Worm (Caenorhabditis elegans) whole organism, mixed stage, embryonic: Measurements from ENCODE around the gene ubxn-5.
"Not testable (repeated sequence)": the region's sequence is repeated elsewhere in the genome, so short reads cannot be mapped to it uniquely, and the experiment has no call there.

Source experiments
- M03D4.4 ChIP-seq: sonication (generic microtip); optimal IDR thresholded peaks from 2 replicates; lab custom pipeline; 2017; ENCODE audit warnings: mild to moderate bottlenecking, missing genetic modification characterization, missing compliant biosample characterization
- bed-3 ChIP-seq: fragments of 200-800 bp; sonication (Bioruptor generic); optimal IDR thresholded peaks from 3 replicates; lab custom pipeline; 2018; ENCODE audit warnings: mild to moderate bottlenecking, missing genetic modification characterization, moderate library complexity, missing compliant biosample characterization
- blmp-1 ChIP-seq: fragments of 150-350 bp; optimal IDR thresholded peaks from 2 replicates; lab custom pipeline; 2014; ENCODE audit warnings: missing biosample characterization, missing genetic modification characterization
- ceh-39 ChIP-seq: fragments of 150-350 bp; optimal IDR thresholded peaks from 2 replicates; lab custom pipeline; 2014; ENCODE audit warnings: missing biosample characterization, missing genetic modification characterization
- ceh-43 ChIP-seq: fragments of 200-800 bp; sonication (Bioruptor generic); optimal IDR thresholded peaks from 2 replicates; lab custom pipeline; 2018; ENCODE audit warnings: mild to moderate bottlenecking, missing genetic modification characterization, moderate library complexity, missing compliant biosample characterization
- ceh-83 ChIP-seq: fragments of 200-800 bp; sonication (Bioruptor generic); optimal IDR thresholded peaks from 2 replicates; lab custom pipeline; 2018; ENCODE audit warnings: mild to moderate bottlenecking, missing genetic modification characterization, missing compliant biosample characterization
- ces-1 ChIP-seq: fragments of 150-350 bp; optimal IDR thresholded peaks from 2 replicates; lab custom pipeline; 2014; ENCODE audit warnings: missing biosample characterization, missing genetic modification reagents, missing genetic modification characterization
- cnd-1 ChIP-seq: fragments of 200-800 bp; sonication (Bioruptor generic); optimal IDR thresholded peaks from 2 replicates; lab custom pipeline; 2018; ENCODE audit warnings: mild to moderate bottlenecking, missing genetic modification characterization, missing compliant biosample characterization
- drap-1 ChIP-seq: fragments of 200-800 bp; sonication (Bioruptor generic); optimal IDR thresholded peaks from 3 replicates; lab custom pipeline; 2018; ENCODE audit warnings: mild to moderate bottlenecking, missing genetic modification characterization, missing compliant biosample characterization
- elt-1 ChIP-seq: sonication (generic microtip); optimal IDR thresholded peaks from 2 replicates; lab custom pipeline; 2017; ENCODE audit warnings: missing genetic modification characterization, mild to moderate bottlenecking, missing compliant biosample characterization, antibody characterized with exemption, moderate library complexity, borderline replicate concordance; ENCODE audit not compliant: insufficient read depth
- elt-3 ChIP-seq: fragments of 150-350 bp; optimal IDR thresholded peaks from 2 replicates; lab custom pipeline; 2014; ENCODE audit warnings: missing biosample characterization, missing genetic modification characterization
- flh-1 ChIP-seq: fragments of 200-800 bp; sonication (Bioruptor generic); optimal IDR thresholded peaks from 2 replicates; lab custom pipeline; 2018; ENCODE audit warnings: mild to moderate bottlenecking, missing genetic modification characterization, moderate library complexity, missing compliant biosample characterization
- ham-2 ChIP-seq: fragments of 200-800 bp; sonication (Bioruptor generic); optimal IDR thresholded peaks from 2 replicates; lab custom pipeline; 2018; ENCODE audit warnings: mild to moderate bottlenecking, missing genetic modification characterization, missing compliant biosample characterization
- hlh-1 ChIP-seq: fragments of 150-350 bp; optimal IDR thresholded peaks from 2 replicates; lab custom pipeline; 2014; ENCODE audit warnings: missing biosample characterization, missing genetic modification reagents, missing genetic modification characterization
- lin-13 ChIP-seq: fragments of 150-350 bp; optimal IDR thresholded peaks from 2 replicates; lab custom pipeline; 2014; ENCODE audit warnings: missing biosample characterization, missing genetic modification characterization
- lin-32 ChIP-seq: fragments of 200-800 bp; sonication (Bioruptor generic); optimal IDR thresholded peaks from 2 replicates; lab custom pipeline; 2018; ENCODE audit warnings: mild to moderate bottlenecking, missing genetic modification characterization, missing compliant biosample characterization
- lsy-2 ChIP-seq: fragments of 150-350 bp; optimal IDR thresholded peaks from 2 replicates; lab custom pipeline; 2014; ENCODE audit warnings: missing biosample characterization, missing genetic modification characterization
- mab-5 ChIP-seq: fragments of 150-350 bp; optimal IDR thresholded peaks from 2 replicates; lab custom pipeline; 2014; ENCODE audit warnings: missing biosample characterization, missing genetic modification characterization
- mep-1 ChIP-seq: fragments of 150-350 bp; optimal IDR thresholded peaks from 2 replicates; lab custom pipeline; 2017; ENCODE audit warnings: missing biosample characterization, missing genetic modification reagents, missing genetic modification characterization, inconsistent platforms
- mls-2 ChIP-seq: sonication (generic microtip); optimal IDR thresholded peaks from 2 replicates; lab custom pipeline; 2016; ENCODE audit warnings: mild to moderate bottlenecking, missing genetic modification characterization, moderate library complexity, missing compliant biosample characterization
- nhr-12 ChIP-seq: fragments of 150-350 bp; optimal IDR thresholded peaks from 2 replicates; lab custom pipeline; 2014; ENCODE audit warnings: missing biosample characterization, missing genetic modification characterization
- nhr-2 ChIP-seq: fragments of 150-350 bp; optimal IDR thresholded peaks from 2 replicates; lab custom pipeline; 2014; ENCODE audit warnings: missing biosample characterization, missing genetic modification characterization
- nhr-237 ChIP-seq: fragments of 150-350 bp; optimal IDR thresholded peaks from 2 replicates; lab custom pipeline; 2014; ENCODE audit warnings: missing biosample characterization, missing genetic modification characterization
- nhr-28 ChIP-seq: fragments of 150-350 bp; optimal IDR thresholded peaks from 2 replicates; lab custom pipeline; 2014; ENCODE audit warnings: missing biosample characterization, missing genetic modification characterization
- nhr-76 ChIP-seq: sonication (generic microtip); optimal IDR thresholded peaks from 2 replicates; lab custom pipeline; 2017; ENCODE audit warnings: missing biosample characterization, missing genetic modification characterization
- pha-4 ChIP-seq: fragments of 150-350 bp; optimal IDR thresholded peaks from 2 replicates; lab custom pipeline; 2018; ENCODE audit warnings: missing biosample characterization, missing genetic modification reagents, missing genetic modification characterization
- sem-2 ChIP-seq: fragments of 200-800 bp; sonication (Bioruptor generic); optimal IDR thresholded peaks from 2 replicates; lab custom pipeline; 2018; ENCODE audit warnings: mild to moderate bottlenecking, missing genetic modification characterization, missing compliant biosample characterization
- snpc-4 ChIP-seq: fragments of 150-350 bp; optimal IDR thresholded peaks from 2 replicates; lab custom pipeline; 2014; ENCODE audit warnings: missing biosample characterization, missing genetic modification characterization
- unc-120 ChIP-seq: sonication (generic microtip); optimal IDR thresholded peaks from 2 replicates; lab custom pipeline; 2017; ENCODE audit warnings: missing genetic modification characterization, missing compliant biosample characterization; ENCODE audit not compliant: poor library complexity, severe bottlenecking
- unc-39 ChIP-seq: fragments of 150-350 bp; optimal IDR thresholded peaks from 2 replicates; lab custom pipeline; 2014; ENCODE audit warnings: missing biosample characterization, missing genetic modification characterization
- unc-62 ChIP-seq: fragments of 150-350 bp; optimal IDR thresholded peaks from 2 replicates; lab custom pipeline; 2014; ENCODE audit warnings: missing biosample characterization, missing genetic modification reagents, missing genetic modification characterization
- zip-8 ChIP-seq: fragments of 150-350 bp; optimal IDR thresholded peaks from 2 replicates; lab custom pipeline; 2014; ENCODE audit warnings: missing biosample characterization, missing genetic modification characterization

ubxn-5 gene

DNA sequence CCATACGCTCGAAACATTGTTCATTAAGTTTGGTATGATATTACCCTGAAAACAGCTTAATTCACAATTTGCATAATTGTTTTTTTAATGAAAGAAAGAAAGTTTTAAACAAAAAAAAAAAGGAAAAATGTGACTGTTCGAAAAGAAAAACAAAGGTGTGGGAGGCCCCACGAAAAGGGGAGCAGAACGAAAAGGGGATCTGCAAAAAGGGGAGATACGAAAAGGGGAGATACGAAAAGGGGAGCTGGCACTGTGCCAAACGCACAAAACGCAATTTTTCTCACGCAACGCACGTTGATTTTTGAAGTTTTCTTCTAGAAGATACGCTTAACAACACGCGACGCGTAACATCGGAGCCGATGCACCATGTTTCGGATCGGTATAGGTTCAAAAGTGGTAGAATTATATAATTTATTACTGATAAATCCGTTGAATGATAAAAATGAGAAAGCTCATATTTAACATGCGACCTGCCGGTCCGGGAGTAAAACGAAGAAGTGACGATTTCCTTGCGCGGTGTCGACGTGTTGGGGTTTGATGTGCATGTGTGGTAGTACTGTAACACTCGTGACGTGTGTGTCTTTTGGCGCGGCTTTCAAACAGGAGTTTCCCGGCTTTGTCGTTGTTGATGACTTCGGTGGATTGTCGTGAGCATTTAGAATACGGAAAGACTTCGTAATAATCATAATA is 13.4 kb upstream of the ubxn-5 start, which contains the start of gene nrde-2:
Gene nrde-2, minus strand, starts transcription at position 45 of the 690 bp plus-strand sequence.
- TF ChIP-seq mep-1 (tag; lab: Kevin White, UChicago); lin-13 (tag; lab: Kevin White, UChicago); ceh-43: not testable (repeated sequence)

DNA sequence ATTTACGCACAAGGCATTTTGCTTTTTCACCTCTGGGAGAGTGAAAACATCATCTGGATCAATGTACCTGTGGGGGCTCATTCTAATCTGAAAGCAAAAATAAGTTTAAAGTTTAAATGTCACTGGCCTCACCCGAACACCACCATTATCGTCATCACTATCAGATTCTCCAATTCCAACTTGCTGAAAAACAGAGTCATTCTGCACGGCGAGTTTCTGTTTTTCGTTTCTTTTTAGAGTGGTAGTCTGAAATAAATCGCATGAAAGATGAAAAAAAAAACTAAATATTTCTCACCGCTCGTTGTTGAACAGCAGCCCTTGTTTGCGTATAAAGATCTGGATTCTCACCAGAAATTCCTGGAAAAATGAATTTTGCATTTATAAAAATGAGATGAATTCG is 12.9 kb upstream of the ubxn-5 start:
- TF ChIP-seq drap-1: no peak
- no peak for TF ChIP-seq ceh-39 (tag; lab: Kevin White, UChicago)
- no peak for TF ChIP-seq ceh-83
- no peak for TF ChIP-seq mep-1 (tag; lab: Kevin White, UChicago)
- no peak for TF ChIP-seq bed-3
- TF ChIP-seq unc-120 (tag; lab: Kevin White, UChicago): no peak
- no peak for TF ChIP-seq mls-2
- no peak for TF ChIP-seq elt-3 (tag; lab: Kevin White, UChicago)
- TF ChIP-seq nhr-28: no peak
- no peak for TF ChIP-seq flh-1
- TF ChIP-seq ham-2 (GFP tag; lab: Kevin White, UChicago): no peak
- TF ChIP-seq blmp-1 (tag; lab: Kevin White, UChicago): no peak

DNA sequence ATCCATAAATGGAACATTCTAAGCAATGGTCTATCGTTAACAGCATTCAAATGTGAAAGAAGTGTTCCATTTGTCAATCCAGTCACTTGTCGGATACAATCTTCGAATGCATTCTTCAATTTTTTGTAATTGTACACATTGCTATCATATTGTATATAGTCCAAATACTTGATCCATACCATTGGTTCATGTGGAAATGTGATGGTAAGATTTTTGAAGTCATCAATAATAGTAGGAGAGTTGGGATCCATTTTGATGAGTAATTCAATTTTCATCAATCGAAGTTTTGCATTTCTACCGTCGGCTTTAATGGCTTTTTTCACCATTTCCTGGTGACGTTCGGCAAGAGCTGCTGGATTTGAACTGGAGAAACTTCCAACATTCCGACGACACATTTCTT is 11.3 kb upstream of the ubxn-5 start:
- TF ChIP-seq sem-2 (GFP tag; lab: Kevin White, UChicago): no peak
- no peak for TF ChIP-seq hlh-1 (tag; lab: Kevin White, UChicago)

DNA sequence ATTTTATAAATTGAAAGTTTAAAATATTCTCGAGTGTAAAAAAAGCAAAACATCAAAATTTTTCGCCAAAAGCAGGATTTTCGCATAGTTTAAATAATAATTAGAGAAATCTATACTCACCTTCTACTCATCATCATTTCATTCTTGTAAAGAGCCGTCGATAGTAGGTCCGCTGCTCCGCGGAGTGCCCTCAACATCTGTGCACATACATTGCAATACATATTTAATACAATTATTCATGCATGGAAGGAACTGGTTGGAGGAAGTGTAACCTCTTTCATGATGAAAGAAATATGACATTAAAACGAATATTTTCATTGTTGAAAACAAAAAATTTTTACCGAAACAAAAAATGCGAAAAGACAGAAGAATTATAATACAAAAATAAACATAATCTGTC is 8.0 kb upstream of the ubxn-5 start, which contains the start of gene mrps-14:
Gene mrps-14, minus strand, starts transcription at position 197 of the 400 bp plus-strand sequence.
- no peak for TF ChIP-seq mls-2
- peak; percentile 36 for TF ChIP-seq ces-1 (GFP tag; lab: Kevin White, UChicago)
- TF ChIP-seq drap-1: no peak

DNA sequence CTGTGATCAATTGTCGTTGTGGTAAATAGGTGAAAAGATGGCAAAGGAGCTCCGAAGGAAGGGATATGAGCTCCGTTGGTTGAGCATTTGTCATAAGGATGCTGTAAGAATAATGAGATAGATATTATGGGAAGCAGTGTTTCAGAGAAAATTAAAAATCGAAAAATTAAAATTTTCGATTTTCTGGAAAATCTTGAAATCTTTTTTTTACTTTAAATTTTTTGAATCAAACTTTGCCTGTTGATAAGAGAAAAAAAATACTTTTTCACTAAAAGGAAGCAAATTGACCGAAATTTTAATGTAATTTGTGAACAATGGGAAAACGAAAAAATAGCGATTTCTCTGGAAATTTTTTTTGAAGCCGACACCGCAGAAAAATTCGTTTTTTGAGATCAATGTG is 5.3 kb upstream of the ubxn-5 start, which contains the start of gene mec-15:
Gene mec-15, minus strand, starts transcription at position 101 of the 400 bp plus-strand sequence.
- TF ChIP-seq hlh-1 (tag; lab: Kevin White, UChicago) (no peak), lin-13 (tag; lab: Kevin White, UChicago) (no peak), nhr-28 (no peak), cnd-1 (tag; lab: Kevin White, UChicago) (no peak), pha-4 (tag; lab: Kevin White, UChicago) (no peak), mep-1 (tag; lab: Kevin White, UChicago) (no peak), ceh-43 (no peak)

DNA sequence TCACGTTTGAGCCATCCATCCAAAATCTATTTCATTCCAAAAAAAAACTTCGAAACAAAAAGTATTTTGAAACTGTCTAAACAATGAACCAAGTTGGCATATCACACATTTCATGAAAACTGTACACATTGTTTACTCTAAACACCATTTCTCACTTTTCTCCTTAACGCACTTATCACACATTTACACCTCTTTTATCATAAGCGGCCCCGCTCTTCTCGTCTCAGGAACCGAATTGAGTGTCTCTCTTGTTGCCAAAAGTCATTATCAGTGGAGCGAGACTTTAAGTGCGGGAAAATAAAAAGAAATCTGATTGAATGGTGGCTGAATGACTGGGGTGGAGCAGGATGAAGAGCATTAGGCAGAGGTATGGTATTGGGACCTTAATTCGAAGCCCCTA is 2.4 kb downstream of the ubxn-5 start:
- TF ChIP-seq mep-1 (tag; lab: Kevin White, UChicago) (no peak), zip-8 (no peak), ces-1 (GFP tag; lab: Kevin White, UChicago) (no peak), nhr-12 (no peak), ceh-83 (no peak), ceh-39 (tag; lab: Kevin White, UChicago) (no peak), elt-1 (tag; lab: Kevin White, UChicago) (no peak), pha-4 (tag; lab: Kevin White, UChicago) (no peak), nhr-28 (no peak), mls-2 (no peak), snpc-4 (tag; lab: Kevin White, UChicago) (no peak), unc-39 (tag; lab: Kevin White, UChicago) (no peak), nhr-76 (tag; lab: Kevin White, UChicago) (no peak), unc-62 (no peak), mab-5 (no peak)

DNA sequence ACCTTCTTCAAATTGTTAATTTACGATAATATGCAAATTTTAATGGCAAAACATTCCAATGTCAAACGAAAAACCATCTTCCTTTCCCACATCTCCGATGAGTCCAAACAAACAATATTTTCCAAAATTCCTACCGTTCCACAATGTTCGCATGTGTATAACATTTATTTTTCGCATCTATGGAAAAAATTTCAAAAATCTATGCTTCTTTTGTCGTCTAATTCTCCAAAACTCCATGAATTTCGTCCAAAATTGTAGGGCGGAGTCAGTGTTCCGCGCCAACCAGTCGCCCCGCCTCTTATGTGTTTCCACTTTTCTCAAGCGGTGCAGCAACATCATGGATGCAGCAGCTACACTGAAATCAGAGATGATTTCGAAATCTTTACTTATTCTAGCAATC is 3.3 kb downstream of the ubxn-5 start, which contains the start of gene T01E8.8:
Gene T01E8.8, plus strand, starts transcription at position 301 of the 400 bp plus-strand sequence.
- TF ChIP-seq nhr-12: no peak
- no peak for TF ChIP-seq ceh-83
- TF ChIP-seq zip-8: no peak
- TF ChIP-seq bed-3: no peak
- no peak for TF ChIP-seq M03D4.4 (tag; lab: Kevin White, UChicago)
- no peak for TF ChIP-seq flh-1
- no peak for TF ChIP-seq lin-32 (GFP tag; lab: Kevin White, UChicago)
- no peak for TF ChIP-seq lsy-2
- TF ChIP-seq nhr-2 (tag; lab: Kevin White, UChicago): no peak
- no peak for TF ChIP-seq elt-1 (tag; lab: Kevin White, UChicago)
- TF ChIP-seq cnd-1 (tag; lab: Kevin White, UChicago): no peak
- TF ChIP-seq pha-4 (tag; lab: Kevin White, UChicago): no peak
- TF ChIP-seq lin-13 (tag; lab: Kevin White, UChicago): no peak
- no peak for TF ChIP-seq nhr-237 (tag; lab: Kevin White, UChicago)
- no peak for TF ChIP-seq unc-120 (tag; lab: Kevin White, UChicago)
- no peak for TF ChIP-seq ceh-39 (tag; lab: Kevin White, UChicago)
- no peak for TF ChIP-seq mls-2
